Fruit fly (Drosophila melanogaster) whole organism, embryonic: Measurements from ENCODE around the gene CG2104.

Experiments used
- BtbVII ChIP-seq: fragments of 200-800 bp; sonication (Bioruptor generic); optimal IDR thresholded peaks from 3 replicates; lab custom pipeline; 2017; ENCODE audit warnings: missing biosample characterization, mild to moderate bottlenecking, missing genetic modification characterization
- CG11093 ChIP-seq: fragments of 200-800 bp; sonication (Bioruptor generic); IDR thresholded peaks from 3 replicates; pipeline ENCODE4 v1.3.6; 2022; ENCODE audit warnings: missing biosample characterization, missing genetic modification characterization
- CG11723 ChIP-seq: fragments of 200-800 bp; sonication (Bioruptor generic); optimal IDR thresholded peaks from 2 replicates; lab custom pipeline; 2017; ENCODE audit warnings: missing biosample characterization, mild to moderate bottlenecking, missing genetic modification characterization
- CG12942 ChIP-seq: fragments of 200-800 bp; sonication (Bioruptor generic); optimal IDR thresholded peaks from 3 replicates; lab custom pipeline; 2016; ENCODE audit warnings: missing biosample characterization, missing genetic modification characterization
- CG13287 ChIP-seq: fragments of 200-800 bp; sonication (Bioruptor generic); IDR thresholded peaks from 2 replicates; pipeline ENCODE4 v1.3.6; 2022; ENCODE audit warnings: missing biosample characterization, missing genetic modification characterization; ENCODE audit not compliant: partially characterized antibody
- CG14441 ChIP-seq: fragments of 200-800 bp; sonication (Bioruptor generic); IDR thresholded peaks from 2 replicates; pipeline ENCODE4 v1.3.6; 2022; ENCODE audit warnings: missing biosample characterization, missing genetic modification characterization
- CG1603 ChIP-seq: fragments of 200-800 bp; sonication (Bioruptor generic); optimal IDR thresholded peaks from 2 replicates; lab custom pipeline; 2019; ENCODE audit warnings: missing biosample characterization, mild to moderate bottlenecking, missing genetic modification characterization, moderate library complexity
- CG16779 ChIP-seq: fragments of 200-800 bp; sonication (Bioruptor generic); IDR thresholded peaks from 2 replicates; pipeline ENCODE4 v1.3.6; 2022; ENCODE audit warnings: missing biosample characterization, missing genetic modification characterization
- CG16813 ChIP-seq: fragments of 200-800 bp; sonication (Bioruptor generic); IDR thresholded peaks from 3 replicates; pipeline ENCODE4 v1.3.6; 2022; ENCODE audit warnings: missing biosample characterization, missing genetic modification characterization; ENCODE audit not compliant: partially characterized antibody
- CG17568 ChIP-seq: fragments of 200-800 bp; sonication (Bioruptor generic); optimal IDR thresholded peaks from 2 replicates; lab custom pipeline; 2018; ENCODE audit warnings: missing biosample characterization, mild to moderate bottlenecking, missing genetic modification characterization, moderate library complexity
- CG18599 ChIP-seq: fragments of 200-800 bp; sonication (Bioruptor generic); optimal IDR thresholded peaks from 3 replicates; lab custom pipeline; 2017; ENCODE audit warnings: missing biosample characterization, missing genetic modification characterization, mild to moderate bottlenecking, moderate library complexity, missing genetic modification reagents
- CG32772 ChIP-seq: fragments of 200-800 bp; sonication (Bioruptor generic); IDR thresholded peaks from 2 replicates; pipeline ENCODE4 v1.3.6; 2022; ENCODE audit warnings: missing biosample characterization, missing genetic modification characterization
- CG34224 ChIP-seq: fragments of 200-800 bp; sonication (Bioruptor generic); IDR thresholded peaks from 3 replicates; pipeline ENCODE4 v1.3.6; 2022; ENCODE audit warnings: missing biosample characterization, missing genetic modification characterization; ENCODE audit not compliant: partially characterized antibody
- CG34376 ChIP-seq: fragments of 200-800 bp; sonication (Bioruptor generic); optimal IDR thresholded peaks from 2 replicates; lab custom pipeline; 2018; ENCODE audit warnings: missing biosample characterization, mild to moderate bottlenecking, missing genetic modification characterization
- CG3847 ChIP-seq: fragments of 200-800 bp; sonication (Bioruptor generic); IDR thresholded peaks from 2 replicates; pipeline ENCODE4 v1.3.6; 2022; ENCODE audit warnings: missing biosample characterization, missing genetic modification characterization
- CG4820 ChIP-seq: fragments of 200-800 bp; sonication (Bioruptor generic); optimal IDR thresholded peaks from 3 replicates; lab custom pipeline; 2016; ENCODE audit warnings: missing biosample characterization, missing genetic modification characterization
- CG5953 ChIP-seq: fragments of 200-800 bp; sonication (Bioruptor generic); IDR thresholded peaks from 2 replicates; pipeline ENCODE4 v1.3.6; 2022; ENCODE audit warnings: missing biosample characterization, missing genetic modification characterization
- CG6813 ChIP-seq: fragments of 200-800 bp; sonication (Bioruptor generic); optimal IDR thresholded peaks from 2 replicates; lab custom pipeline; 2017; ENCODE audit warnings: missing biosample characterization, missing genetic modification characterization, mild to moderate bottlenecking, moderate library complexity, missing genetic modification reagents
- CG8388 ChIP-seq: fragments of 200-800 bp; sonication (Bioruptor generic); optimal IDR thresholded peaks from 2 replicates; lab custom pipeline; 2019; ENCODE audit warnings: missing biosample characterization, mild to moderate bottlenecking, missing genetic modification characterization, moderate library complexity
- CG9932 ChIP-seq: fragments of 200-800 bp; sonication (Bioruptor generic); IDR thresholded peaks from 2 replicates; pipeline ENCODE4 v1.3.6; 2022; ENCODE audit warnings: missing biosample characterization, missing genetic modification characterization
- Camta ChIP-seq: fragments of 200-800 bp; sonication (Bioruptor generic); optimal IDR thresholded peaks from 2 replicates; lab custom pipeline; 2016; ENCODE audit warnings: missing biosample characterization, missing genetic modification characterization
- CkIIα-i1 ChIP-seq: fragments of 200-800 bp; sonication (Bioruptor generic); IDR thresholded peaks from 2 replicates; pipeline ENCODE4 v1.3.6; 2022; ENCODE audit warnings: missing biosample characterization, missing genetic modification characterization
- Dip3 ChIP-seq: fragments of 200-800 bp; sonication (Bioruptor generic); optimal IDR thresholded peaks from 3 replicates; lab custom pipeline; 2016; ENCODE audit warnings: missing biosample characterization, missing genetic modification characterization
- Doc2 ChIP-seq: fragments of 200-800 bp; sonication (Bioruptor generic); IDR thresholded peaks from 2 replicates; pipeline ENCODE4 v1.3.6; 2022; ENCODE audit warnings: missing biosample characterization, missing genetic modification characterization
- Doc3 ChIP-seq: fragments of 200-800 bp; sonication (Bioruptor generic); IDR thresholded peaks from 3 replicates; pipeline ENCODE4 v1.3.6; 2022; ENCODE audit warnings: missing biosample characterization, missing genetic modification characterization; ENCODE audit not compliant: partially characterized antibody
- Ets65A ChIP-seq: fragments of 200-800 bp; sonication (Bioruptor generic); peaks from one replicate; lab custom pipeline; 2016; ENCODE audit warnings: missing biosample characterization, missing genetic modification characterization
- HLHmδ ChIP-seq: fragments of 200-800 bp; sonication (Bioruptor generic); optimal IDR thresholded peaks from 2 replicates; lab custom pipeline; 2018; ENCODE audit warnings: missing biosample characterization, mild to moderate bottlenecking, missing genetic modification characterization, moderate library complexity
- MBD-R2 ChIP-seq: fragments of 200-800 bp; sonication (Bioruptor generic); IDR thresholded peaks from 2 replicates; pipeline ENCODE4 v1.3.6; 2022; ENCODE audit warnings: missing biosample characterization, missing genetic modification characterization
- Rx ChIP-seq: fragments of 200-800 bp; sonication (Bioruptor generic); IDR thresholded peaks from 2 replicates; pipeline ENCODE4 v1.3.6; 2022; ENCODE audit warnings: missing biosample characterization, missing genetic modification characterization
- Sox102F ChIP-seq: fragments of 200-800 bp; sonication (Bioruptor generic); optimal IDR thresholded peaks from 2 replicates; lab custom pipeline; 2018; ENCODE audit warnings: missing biosample characterization, mild to moderate bottlenecking, missing genetic modification characterization, moderate library complexity
- Tbp ChIP-seq: fragments of >200 bp; optimal IDR thresholded peaks from 2 replicates; lab custom pipeline; 2018; ENCODE audit warnings: missing biosample characterization, missing genetic modification characterization
- ab ChIP-seq: fragments of 200-800 bp; sonication (Bioruptor generic); optimal IDR thresholded peaks from 2 replicates; lab custom pipeline; 2016; ENCODE audit warnings: missing biosample characterization, missing genetic modification characterization
- ap ChIP-seq: fragments of 200-800 bp; sonication (Bioruptor generic); IDR thresholded peaks from 2 replicates; pipeline ENCODE4 v1.3.6; 2022; ENCODE audit warnings: missing biosample characterization, missing genetic modification characterization
- ase ChIP-seq: fragments of 200-800 bp; sonication (Bioruptor generic); IDR thresholded peaks from 3 replicates; pipeline ENCODE4 v1.3.6; 2022; ENCODE audit warnings: missing biosample characterization, missing genetic modification characterization
- croc ChIP-seq: fragments of 200-800 bp; sonication (Bioruptor generic); conservative IDR thresholded peaks from 3 replicates; pipeline ENCODE4 v1.3.6; 2022; ENCODE audit warnings: missing biosample characterization, missing genetic modification characterization
- disco-r ChIP-seq: fragments of 200-800 bp; sonication (Bioruptor generic); optimal IDR thresholded peaks from 2 replicates; lab custom pipeline; 2016; ENCODE audit warnings: missing biosample characterization, missing genetic modification characterization
- dpn ChIP-seq, 2 experiments: fragments of 200-800 bp; sonication (Bioruptor generic); optimal IDR thresholded peaks; 3 replicates each; lab custom pipeline; 2016; ENCODE audit warnings: missing biosample characterization in 2 of 2, missing genetic modification characterization in 2 of 2
- fu2 ChIP-seq: fragments of 200-800 bp; sonication (Bioruptor generic); optimal IDR thresholded peaks from 2 replicates; lab custom pipeline; 2016; ENCODE audit warnings: missing biosample characterization, missing genetic modification characterization
- grn ChIP-seq: fragments of 200-800 bp; sonication (Bioruptor generic); optimal IDR thresholded peaks from 3 replicates; lab custom pipeline; 2017; ENCODE audit warnings: missing biosample characterization, missing genetic modification characterization
- jigr1 ChIP-seq: fragments of 200-800 bp; sonication (Bioruptor generic); IDR thresholded peaks from 3 replicates; pipeline ENCODE4 v1.3.6; 2022; ENCODE audit warnings: missing biosample characterization, missing genetic modification characterization
- kay ChIP-seq: fragments of 200-800 bp; sonication (Bioruptor generic); optimal IDR thresholded peaks from 2 replicates; lab custom pipeline; 2016; ENCODE audit warnings: missing biosample characterization, missing genetic modification characterization
- kni ChIP-seq: fragments of 200-800 bp; sonication (Bioruptor generic); optimal IDR thresholded peaks from 3 replicates; lab custom pipeline; 2017; ENCODE audit warnings: mild to moderate bottlenecking, missing biosample characterization, missing genetic modification reagents, missing genetic modification characterization
- lbe ChIP-seq: fragments of 200-800 bp; sonication (Bioruptor generic); optimal IDR thresholded peaks from 2 replicates; lab custom pipeline; 2016; ENCODE audit warnings: missing biosample characterization, mild to moderate bottlenecking, missing genetic modification characterization
- nerfin-1 ChIP-seq: fragments of 200-800 bp; sonication (Bioruptor generic); optimal IDR thresholded peaks from 3 replicates; lab custom pipeline; 2019; ENCODE audit warnings: missing biosample characterization, mild to moderate bottlenecking, missing genetic modification characterization, moderate library complexity
- p53 ChIP-seq: fragments of 200-800 bp; sonication (Bioruptor generic); optimal IDR thresholded peaks from 2 replicates; lab custom pipeline; 2016; ENCODE audit warnings: missing biosample characterization, missing genetic modification characterization
- run ChIP-seq: fragments of 200-800 bp; sonication (Bioruptor generic); optimal IDR thresholded peaks from 3 replicates; lab custom pipeline; 2018; ENCODE audit warnings: missing biosample characterization, mild to moderate bottlenecking, missing genetic modification characterization
- sens ChIP-seq: fragments of 200-800 bp; sonication (Bioruptor generic); peaks from one replicate; lab custom pipeline; 2016; ENCODE audit warnings: missing biosample characterization, missing genetic modification characterization
- sob ChIP-seq: fragments of 200-800 bp; sonication (Bioruptor generic); IDR thresholded peaks from 2 replicates; pipeline ENCODE4 v1.3.6; 2022; ENCODE audit warnings: missing biosample characterization, missing genetic modification characterization
- sr ChIP-seq: fragments of 200-800 bp; sonication (Bioruptor generic); IDR thresholded peaks from 3 replicates; pipeline ENCODE4 v1.3.6; 2022; ENCODE audit warnings: missing biosample characterization, missing genetic modification characterization
- vnd ChIP-seq: fragments of 200-800 bp; sonication (Bioruptor generic); IDR thresholded peaks from 3 replicates; pipeline ENCODE4 v1.3.6; 2022; ENCODE audit warnings: missing biosample characterization, missing genetic modification characterization; ENCODE audit not compliant: partially characterized antibody

Gene CG2104

dm6 chr3R:5686049-5686757 lies 6.9 kb downstream of the CG2104 start (continued):
- no peak for TF ChIP-seq ab (GFP tag; lab: Kevin White, UChicago)
- TF ChIP-seq CG12942 (GFP tag; lab: Kevin White, UChicago), result no peak
- TF ChIP-seq CG32772, result no peak; the same call in 1 of the 2 replicates
- peak; percentile 31 for TF ChIP-seq CG4820 (GFP tag; lab: Kevin White, UChicago)
- TF ChIP-seq Rx, result no peak
- TF ChIP-seq CG34224, result 0 out of 3 replicates have a peak, but pooled peaks have one; percentile 24
- TF ChIP-seq CG14441 (GFP tag; lab: Robert Waterston, UW), result peak; percentile 45; the same call in 1 of the 2 replicates
- no peak for TF ChIP-seq fu2 (GFP tag; lab: Kevin White, UChicago)
- TF ChIP-seq vnd (GFP tag; lab: Robert Waterston, UW), result no peak
- peak; percentile 25 for TF ChIP-seq Dip3
- TF ChIP-seq CG9932 (GFP tag; lab: Robert Waterston, UW), result peak; percentile 27; the same call in 1 of the 2 replicates
- TF ChIP-seq CG13287 (GFP tag; lab: Robert Waterston, UW), result no peak
- TF ChIP-seq dpn (GFP tag; optimal IDR thresholded peaks at IDR 0.05; lab: Kevin White, UChicago), result peak; percentile 25 to 55
- TF ChIP-seq CG8388 (GFP tag; lab: Kevin White, UChicago), result no peak
- TF ChIP-seq CG18599, result peak; percentile 81
- peak; percentile 42; the same call in 1 of the 2 replicates for TF ChIP-seq sob (GFP tag; lab: Robert Waterston, UW)
- no peak for TF ChIP-seq grn (GFP tag; lab: Kevin White, UChicago)
- TF ChIP-seq CG3847 (GFP tag; lab: Robert Waterston, UW), result no peak
- TF ChIP-seq CG11723 (GFP tag; lab: Kevin White, UChicago), result no peak
- peak; percentile 36 for TF ChIP-seq CG6813 (GFP tag; lab: Kevin White, UChicago)
- no peak for TF ChIP-seq HLHmδ (GFP tag; lab: Kevin White, UChicago)
- no peak for TF ChIP-seq CG17568 (GFP tag; lab: Kevin White, UChicago)
- TF ChIP-seq nerfin-1, result peak; percentile 77
- TF ChIP-seq croc (GFP tag; lab: Robert Waterston, UW), result peak; percentile 13; the same call in 1 of the 3 replicates
- peak; percentile 42; the same call in 1 of the 2 replicates for TF ChIP-seq CG16779 (GFP tag; lab: Robert Waterston, UW)
- TF ChIP-seq CG11093 (GFP tag; lab: Robert Waterston, UW), result 0 out of 3 replicates have a peak, but pooled peaks have one; percentile 26
- TF ChIP-seq kay, result no peak
- TF ChIP-seq ap, result no peak; the same call in 1 of the 2 replicates
- TF ChIP-seq Tbp (GFP tag; lab: Kevin White, UChicago), result no peak
- TF ChIP-seq p53, result no peak
- no peak for TF ChIP-seq CG34376 (GFP tag; lab: Kevin White, UChicago)
- no peak for TF ChIP-seq Doc2 (GFP tag; lab: Robert Waterston, UW)
- peak; percentile 36 for TF ChIP-seq Ets65A (GFP tag; lab: Kevin White, UChicago)
- TF ChIP-seq CG16813 (GFP tag; lab: Robert Waterston, UW), result no peak
- peak; percentile 56 for TF ChIP-seq CG1603 (tag; lab: Kevin White, UChicago)
- no peak for TF ChIP-seq ase (GFP tag; lab: Robert Waterston, UW)
- peak; percentile 11; the same call in 1 of the 2 replicates for TF ChIP-seq MBD-R2 (GFP tag; lab: Robert Waterston, UW)
- TF ChIP-seq Sox102F (GFP tag; lab: Kevin White, UChicago), result peak; percentile 63
- no peak for TF ChIP-seq run (tag; lab: Kevin White, UChicago)
- no peak for TF ChIP-seq disco-r
- TF ChIP-seq sens, result peak; percentile 84
- no peak for TF ChIP-seq lbe (GFP tag; lab: Kevin White, UChicago)
- no peak for TF ChIP-seq kni (GFP tag; lab: Kevin White, UChicago)
- TF ChIP-seq BtbVII (GFP tag; lab: Kevin White, UChicago), result peak; percentile 25
- no peak for TF ChIP-seq CG5953 (GFP tag; lab: Robert Waterston, UW)
- no peak for TF ChIP-seq jigr1
- no peak for TF ChIP-seq CkIIα-i1
- no peak for TF ChIP-seq sr
- no peak for TF ChIP-seq Camta (GFP tag; lab: Kevin White, UChicago)
- no peak for TF ChIP-seq Doc3 (GFP tag; lab: Robert Waterston, UW)
